Fruit fly (Drosophila melanogaster) whole organism, pupa: ENCODE data around the gene CG34299.

Source experiments
- CG10348 ChIP-seq: fragments of 200-800 bp; sonication (Bioruptor generic); IDR thresholded peaks from 2 replicates; pipeline ENCODE4 v1.3.6; 2022; ENCODE audit warnings: missing biosample characterization, missing genetic modification characterization
- CG12605 ChIP-seq: fragments of 200-800 bp; sonication (Bioruptor generic); IDR thresholded peaks from 2 replicates; pipeline ENCODE4 v1.3.6; 2022; ENCODE audit warnings: missing biosample characterization, missing genetic modification characterization
- CG13204 ChIP-seq: fragments of 200-800 bp; sonication (Bioruptor generic); optimal IDR thresholded peaks from 2 replicates; lab custom pipeline; 2018; ENCODE audit warnings: missing biosample characterization, mild to moderate bottlenecking, missing genetic modification characterization, moderate library complexity
- CG14655 ChIP-seq: fragments of 200-800 bp; sonication (Bioruptor generic); optimal IDR thresholded peaks from 3 replicates; lab custom pipeline; 2017; ENCODE audit warnings: mild to moderate bottlenecking, missing biosample characterization, missing genetic modification reagents, missing genetic modification characterization
- CG15710 ChIP-seq: fragments of 200-800 bp; sonication (Bioruptor generic); optimal IDR thresholded peaks from 2 replicates; lab custom pipeline; 2018; ENCODE audit warnings: missing biosample characterization, mild to moderate bottlenecking, missing genetic modification characterization, moderate library complexity
- CG17806 ChIP-seq: fragments of 200-800 bp; sonication (Bioruptor generic); optimal IDR thresholded peaks from 2 replicates; lab custom pipeline; 2018; ENCODE audit warnings: missing biosample characterization, mild to moderate bottlenecking, missing genetic modification characterization, moderate library complexity
- CG32121 ChIP-seq: fragments of 200-800 bp; sonication (Bioruptor generic); IDR thresholded peaks from 2 replicates; pipeline ENCODE4 v1.3.6; 2022; ENCODE audit warnings: missing biosample characterization, missing genetic modification characterization
- CG34367 ChIP-seq: fragments of 200-800 bp; sonication (Bioruptor generic); optimal IDR thresholded peaks from 2 replicates; lab custom pipeline; 2018; ENCODE audit warnings: missing biosample characterization, mild to moderate bottlenecking, missing genetic modification characterization
- CG4496 ChIP-seq: fragments of 200-800 bp; sonication (Bioruptor generic); IDR thresholded peaks from 3 replicates; pipeline ENCODE4 v1.3.6; 2022; ENCODE audit warnings: missing biosample characterization, missing genetic modification characterization
- CG8159 ChIP-seq: fragments of 200-800 bp; sonication (Bioruptor generic); optimal IDR thresholded peaks from 3 replicates; lab custom pipeline; 2018; ENCODE audit warnings: missing biosample characterization, mild to moderate bottlenecking, missing genetic modification characterization, moderate library complexity
- CG8301 ChIP-seq: fragments of 200-800 bp; sonication (Bioruptor generic); optimal IDR thresholded peaks from 2 replicates; lab custom pipeline; 2018; ENCODE audit warnings: missing biosample characterization, mild to moderate bottlenecking, missing genetic modification characterization
- CG9948 ChIP-seq: fragments of 200-800 bp; sonication (Bioruptor generic); optimal IDR thresholded peaks from 2 replicates; lab custom pipeline; 2018; ENCODE audit warnings: missing biosample characterization, mild to moderate bottlenecking, missing genetic modification characterization, moderate library complexity
- D1 ChIP-seq: fragments of 200-800 bp; sonication (Bioruptor generic); optimal IDR thresholded peaks from 2 replicates; lab custom pipeline; 2018; ENCODE audit warnings: missing biosample characterization, mild to moderate bottlenecking, missing genetic modification characterization, moderate library complexity
- EcR ChIP-seq: fragments of 200-800 bp; sonication (Bioruptor generic); optimal IDR thresholded peaks from 3 replicates; lab custom pipeline; 2019; ENCODE audit warnings: missing biosample characterization, missing genetic modification characterization, mild to moderate bottlenecking, moderate library complexity, missing genetic modification reagents
- Ets98B ChIP-seq: fragments of 200-800 bp; sonication (Bioruptor generic); IDR thresholded peaks from 2 replicates; pipeline ENCODE4 v1.3.6; 2022; ENCODE audit warnings: missing biosample characterization, missing genetic modification characterization
- Pif1A ChIP-seq: fragments of 200-800 bp; sonication (Bioruptor generic); optimal IDR thresholded peaks from 3 replicates; lab custom pipeline; 2016; ENCODE audit warnings: missing biosample characterization, missing genetic modification characterization
- Pif1B ChIP-seq: fragments of 200-800 bp; sonication (Bioruptor generic); optimal IDR thresholded peaks from 3 replicates; lab custom pipeline; 2016; ENCODE audit warnings: missing biosample characterization, missing genetic modification characterization
- Snoo ChIP-seq: fragments of 200-800 bp; sonication (Bioruptor generic); optimal IDR thresholded peaks from 3 replicates; lab custom pipeline; 2017; ENCODE audit warnings: missing biosample characterization, mild to moderate bottlenecking, missing genetic modification characterization, inconsistent platforms
- fd96Ca ChIP-seq: fragments of 200-800 bp; sonication (Bioruptor generic); IDR thresholded peaks from 3 replicates; pipeline ENCODE4 v1.3.6; 2022; ENCODE audit warnings: missing biosample characterization, missing genetic modification characterization
- gl ChIP-seq: fragments of 200-800 bp; sonication (Bioruptor generic); optimal IDR thresholded peaks from 2 replicates; lab custom pipeline; 2018; ENCODE audit warnings: missing biosample characterization, mild to moderate bottlenecking, missing genetic modification characterization
- rn ChIP-seq: fragments of 200-800 bp; sonication (Bioruptor generic); IDR thresholded peaks from 2 replicates; pipeline ENCODE4 v1.3.6; 2022; ENCODE audit warnings: missing biosample characterization, missing genetic modification characterization

Gene CG34299

DNA sequence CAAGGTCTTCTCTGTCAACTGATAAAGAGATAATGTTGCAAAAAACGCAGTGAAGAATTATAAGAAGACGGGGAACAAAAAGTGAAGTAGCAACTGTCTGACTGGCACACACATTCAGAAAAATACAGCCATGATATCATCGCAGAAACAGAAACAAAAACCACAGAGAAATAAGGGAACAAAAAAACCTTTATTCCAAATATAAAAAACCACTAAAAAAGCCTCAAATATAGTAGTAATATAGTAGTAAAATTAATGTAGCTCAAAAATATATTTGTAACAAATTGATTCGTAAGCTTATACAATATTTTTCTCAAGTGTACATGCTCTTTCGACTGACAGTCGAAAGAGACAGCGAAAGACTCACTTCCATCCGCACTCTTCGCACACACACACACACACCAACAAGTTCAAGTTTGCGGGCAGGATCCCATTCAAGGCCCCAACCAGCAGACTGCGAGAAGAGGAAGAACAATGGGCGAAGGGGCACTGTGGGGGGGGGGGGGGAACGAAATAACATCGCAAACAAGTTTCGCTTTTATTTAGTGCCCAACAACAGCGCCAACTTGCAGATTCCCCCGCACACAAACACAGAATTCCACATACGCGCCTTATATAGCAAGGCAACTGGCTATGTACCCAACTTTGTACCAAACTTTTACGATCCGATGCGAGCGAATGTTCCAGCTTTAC is 9.1 kb downstream of the CG34299 start:
- TF ChIP-seq CG8159 (tag; lab: Kevin White, UChicago) (peak; percentile 90), Pif1A (GFP tag; lab: Kevin White, UChicago) (peak; percentile 63), EcR (GFP tag; lab: Kevin White, UChicago) (peak; percentile 56), CG34367 (peak; percentile 82), fd96Ca (GFP tag; lab: Robert Waterston, UW) (no peak), D1 (tag; lab: Kevin White, UChicago) (peak; percentile 42), CG15710 (tag; lab: Kevin White, UChicago) (peak; percentile 91), CG12605 (GFP tag; lab: Robert Waterston, UW) (peak; percentile 64), CG10348 (GFP tag; lab: Robert Waterston, UW) (no peak), Ets98B (no peak), CG14655 (GFP tag; lab: Kevin White, UChicago) (peak; percentile 65), rn (GFP tag; lab: Robert Waterston, UW) (peak; percentile 67), gl (tag; lab: Kevin White, UChicago) (no peak), CG13204 (peak; percentile 60), CG9948 (tag; lab: Kevin White, UChicago) (peak; percentile 82), Snoo (peak; percentile 87), Pif1B (peak; percentile 84), CG8301 (tag; lab: Kevin White, UChicago) (peak; percentile 18), CG32121 (peak; percentile 37; the same call in 1 of the 2 replicates), CG17806 (tag; lab: Kevin White, UChicago) (peak; percentile 85), CG4496 (GFP tag; lab: Robert Waterston, UW) (peak; percentile 69)
- TF ChIP-seq, all 21 proteins: peak for 17

DNA sequence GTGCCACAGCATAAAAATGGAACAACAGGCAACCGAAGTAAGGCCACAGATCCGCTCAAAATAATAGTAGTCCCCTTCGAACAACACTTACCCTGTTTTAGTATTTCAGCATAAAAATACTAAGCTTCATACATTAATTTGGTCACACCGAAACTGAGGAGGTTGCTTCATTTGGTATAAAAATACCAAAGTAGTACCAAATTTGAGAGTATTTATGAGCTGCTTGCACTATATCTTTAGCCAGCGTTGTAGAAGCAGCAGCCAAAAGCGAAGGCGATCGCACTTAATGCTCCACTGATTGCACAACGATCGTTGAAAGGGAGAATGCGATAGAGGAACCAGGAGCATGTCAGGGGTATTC is 9.6 kb downstream of the CG34299 start:
- TF ChIP-seq CG12605 (GFP tag; lab: Robert Waterston, UW): peak; percentile 75
- TF ChIP-seq CG34367: peak; percentile 95
- TF ChIP-seq EcR (GFP tag; lab: Kevin White, UChicago): no peak
- peak; percentile 45; the same call in 1 of the 2 replicates for TF ChIP-seq CG32121
- TF ChIP-seq CG8159 (tag; lab: Kevin White, UChicago): peak; percentile 96
- no peak for TF ChIP-seq CG10348 (GFP tag; lab: Robert Waterston, UW)
- TF ChIP-seq CG13204: peak; percentile 58
- peak; percentile 96 for TF ChIP-seq CG9948 (tag; lab: Kevin White, UChicago)
- no peak for TF ChIP-seq Ets98B
- peak; percentile 63 for TF ChIP-seq D1 (tag; lab: Kevin White, UChicago)
- peak; percentile 82 for TF ChIP-seq fd96Ca (GFP tag; lab: Robert Waterston, UW)
- peak; percentile 90 for TF ChIP-seq gl (tag; lab: Kevin White, UChicago)
- peak; percentile 86 for TF ChIP-seq Snoo
- TF ChIP-seq CG14655 (GFP tag; lab: Kevin White, UChicago): peak; percentile 85
- no peak for TF ChIP-seq rn (GFP tag; lab: Robert Waterston, UW)
- TF ChIP-seq Pif1A (GFP tag; lab: Kevin White, UChicago): peak; percentile 95
- TF ChIP-seq CG4496 (GFP tag; lab: Robert Waterston, UW): peak; percentile 85
- TF ChIP-seq CG8301 (tag; lab: Kevin White, UChicago): peak; percentile 78
- TF ChIP-seq CG17806 (tag; lab: Kevin White, UChicago): peak; percentile 95
- peak; percentile 95 for TF ChIP-seq CG15710 (tag; lab: Kevin White, UChicago)
- TF ChIP-seq Pif1B: peak; percentile 96
- TF ChIP-seq, all 21 proteins: peak for 17

DNA sequence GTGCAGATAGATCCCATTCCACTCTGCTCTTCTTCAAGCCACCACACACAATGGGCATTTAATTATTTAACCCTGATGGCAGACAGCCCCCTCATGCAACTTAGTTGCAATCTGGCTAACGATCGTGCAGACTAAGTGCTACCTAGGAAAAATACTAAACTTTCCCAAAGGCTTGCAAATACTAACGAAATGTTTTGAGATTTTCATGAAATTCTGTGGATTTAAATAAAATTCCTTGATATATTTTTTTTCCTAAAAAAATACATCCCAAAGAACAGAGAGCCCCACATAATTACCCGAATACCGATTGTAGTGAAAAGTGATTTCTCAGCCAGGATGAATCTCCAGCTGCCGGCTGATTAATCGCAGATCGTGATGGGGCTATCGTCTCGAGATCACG is 10.2 kb downstream of the CG34299 start:
- TF ChIP-seq CG12605 (GFP tag; lab: Robert Waterston, UW) (no peak), Snoo (no peak), EcR (GFP tag; lab: Kevin White, UChicago) (no peak), Ets98B (no peak), CG13204 (peak; percentile 25), D1 (tag; lab: Kevin White, UChicago) (peak; percentile 75), gl (tag; lab: Kevin White, UChicago) (peak; percentile 75), CG34367 (peak; percentile 80), CG10348 (GFP tag; lab: Robert Waterston, UW) (no peak), CG15710 (tag; lab: Kevin White, UChicago) (peak; percentile 79), Pif1B (peak; percentile 22), Pif1A (GFP tag; lab: Kevin White, UChicago) (peak; percentile 34), CG4496 (GFP tag; lab: Robert Waterston, UW) (peak; percentile 59; the same call in 2 of the 3 replicates), fd96Ca (GFP tag; lab: Robert Waterston, UW) (no peak; the same call in 2 of the 3 replicates), CG14655 (GFP tag; lab: Kevin White, UChicago) (no peak), CG8301 (tag; lab: Kevin White, UChicago) (no peak), CG32121 (no peak), CG17806 (tag; lab: Kevin White, UChicago) (peak; percentile 88), CG9948 (tag; lab: Kevin White, UChicago) (peak; percentile 82), CG8159 (tag; lab: Kevin White, UChicago) (peak; percentile 87), rn (GFP tag; lab: Robert Waterston, UW) (no peak)
- TF ChIP-seq, all 21 proteins: peak for 11

DNA sequence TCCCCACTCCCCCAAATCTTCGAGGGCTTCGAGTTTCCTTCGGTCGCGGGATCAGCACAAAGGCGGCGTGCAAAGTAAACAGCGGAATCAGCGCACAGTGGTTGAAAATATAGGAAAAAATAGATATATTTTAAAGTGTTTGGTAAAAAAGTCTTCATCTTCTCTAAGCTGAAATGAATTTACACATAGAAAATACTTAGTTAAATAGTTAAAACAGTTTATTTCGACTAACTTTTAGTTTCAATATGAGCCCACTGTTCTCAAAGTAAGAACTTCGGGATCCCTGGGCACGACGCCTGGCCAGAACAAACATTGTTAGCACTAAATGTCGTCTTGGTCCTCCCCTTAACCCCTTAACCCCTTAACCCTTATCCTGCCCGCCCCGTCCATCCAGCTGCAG is 12.5 kb downstream of the CG34299 start:
- TF ChIP-seq CG9948 (tag; lab: Kevin White, UChicago) (peak; percentile 98), CG13204 (peak; percentile 96), CG4496 (GFP tag; lab: Robert Waterston, UW) (peak; percentile 85), EcR (GFP tag; lab: Kevin White, UChicago) (peak; percentile 73), Ets98B (peak; percentile 40; the same call in 1 of the 2 replicates), fd96Ca (GFP tag; lab: Robert Waterston, UW) (peak; percentile 86), CG32121 (no peak), CG8159 (tag; lab: Kevin White, UChicago) (peak; percentile 98), Pif1B (peak; percentile 93), CG12605 (GFP tag; lab: Robert Waterston, UW) (peak; percentile 90), CG15710 (tag; lab: Kevin White, UChicago) (peak; percentile 98), gl (tag; lab: Kevin White, UChicago) (peak; percentile 96), CG10348 (GFP tag; lab: Robert Waterston, UW) (no peak), D1 (tag; lab: Kevin White, UChicago) (peak; percentile 96), Snoo (peak; percentile 91), rn (GFP tag; lab: Robert Waterston, UW) (0 out of 2 replicates have a peak, but pooled peaks have one; percentile 24), CG14655 (GFP tag; lab: Kevin White, UChicago) (peak; percentile 91), CG34367 (peak; percentile 97), CG17806 (tag; lab: Kevin White, UChicago) (peak; percentile 98), Pif1A (GFP tag; lab: Kevin White, UChicago) (peak; percentile 88), CG8301 (tag; lab: Kevin White, UChicago) (peak; percentile 81)
